Worm (Caenorhabditis elegans) whole organism, young adult: Measurements from ENCODE around the gene fbxa-206.

Source experiments
- F22D6.2 ChIP-seq: sonication (generic microtip); optimal IDR thresholded peaks from 2 replicates; lab custom pipeline; 2016; ENCODE audit warnings: mild to moderate bottlenecking, missing genetic modification characterization, missing compliant biosample characterization
- Y67H2A.10 ChIP-seq: fragments of 200-800 bp; sonication (Bioruptor generic); conservative IDR thresholded peaks from 2 replicates; pipeline ENCODE4 v1.3.6; 2022; ENCODE audit warnings: missing genetic modification reagents, missing genetic modification characterization, missing compliant biosample characterization
- bed-1 ChIP-seq: fragments of 200-800 bp; sonication (Bioruptor generic); IDR thresholded peaks from 2 replicates; pipeline ENCODE4 v1.3.6; 2022; ENCODE audit warnings: missing genetic modification reagents, missing genetic modification characterization, missing compliant biosample characterization
- snpc-4 ChIP-seq, 5 experiments: fragments of 150-350 bp in 1 of 5; sonication (generic microtip) in 4 of 5; optimal IDR thresholded peaks; 2 replicates each; lab custom pipeline; 2014 to 2018; ENCODE audit warnings: missing genetic modification characterization in 5 of 5, missing biosample characterization in 3 of 5, antibody characterized with exemption in 2 of 5, mild to moderate bottlenecking in 2 of 5, missing compliant biosample characterization in 2 of 5, missing genotype in 2 of 5, moderate library complexity in 2 of 5, missing genetic modification reagents in 1 of 5
- ztf-3 ChIP-seq: fragments of 200-800 bp; sonication (Bioruptor generic); optimal IDR thresholded peaks from 2 replicates; lab custom pipeline; 2018; ENCODE audit warnings: mild to moderate bottlenecking, missing genetic modification characterization, missing compliant biosample characterization

- TF ChIP-seq F22D6.2 (tag; lab: Kevin White, UChicago) (no peak), bed-1 (GFP tag; lab: Robert Waterston, UW) (no peak), snpc-4 (GFP tag; optimal IDR thresholded peaks at IDR 0.05; lab: Kevin White, UChicago) (no peak), snpc-4 (tag; optimal IDR thresholded peaks at IDR 0.05; lab: Kevin White, UChicago) (no peak), ztf-3 (no peak), Y67H2A.10 (no peak)
These were observed 9.1 kb upstream of the fbxa-206 start, which contains the start of gene Y102A5C.36 for ce11 chrV:16927345-16927744.
